Worm (Caenorhabditis elegans) whole organism, L4 larva: ENCODE measurements around the gene F32F2.4.

Experiments used
- D1046.2 ChIP-seq: fragments of 200-800 bp; sonication (Bioruptor generic); IDR thresholded peaks from 2 replicates; pipeline ENCODE4 v1.3.6; 2022; ENCODE audit warnings: missing genetic modification characterization, missing compliant biosample characterization
- F49E8.2 ChIP-seq: sonication (generic microtip); optimal IDR thresholded peaks from 2 replicates; lab custom pipeline; 2016; ENCODE audit warnings: missing compliant biosample characterization, mild to moderate bottlenecking, missing genetic modification characterization, borderline replicate concordance
- R02D3.7 ChIP-seq: fragments of 150-350 bp; sonication (generic microtip); optimal IDR thresholded peaks from 3 replicates; lab custom pipeline; 2014; ENCODE audit warnings: missing biosample characterization, missing genetic modification characterization
- T20F7.1 ChIP-seq: fragments of 200-800 bp; sonication (Bioruptor generic); optimal IDR thresholded peaks from 2 replicates; lab custom pipeline; 2018; ENCODE audit warnings: mild to moderate bottlenecking, missing genetic modification characterization, missing compliant biosample characterization
- Y48G9A.11 ChIP-seq: fragments of 200-800 bp; sonication (Bioruptor generic); IDR thresholded peaks from 2 replicates; pipeline ENCODE4 v1.3.6; 2022; ENCODE audit warnings: missing genetic modification reagents, missing genetic modification characterization, missing compliant biosample characterization
- Y5F2A.4 ChIP-seq: fragments of 200-800 bp; sonication (Bioruptor generic); optimal IDR thresholded peaks from 2 replicates; lab custom pipeline; 2018; ENCODE audit warnings: mild to moderate bottlenecking, missing genetic modification characterization, missing compliant biosample characterization
- Y75B8A.6 ChIP-seq: fragments of 200-800 bp; sonication (Bioruptor generic); IDR thresholded peaks from 2 replicates; pipeline ENCODE4 v1.3.6; 2022; ENCODE audit warnings: missing genetic modification reagents, missing genetic modification characterization, missing compliant biosample characterization
- ZK337.2 ChIP-seq: fragments of 200-800 bp; sonication (Bioruptor generic); IDR thresholded peaks from 2 replicates; pipeline ENCODE4 v1.3.6; 2022; ENCODE audit warnings: missing genetic modification reagents, missing genetic modification characterization, missing compliant biosample characterization
- ZK546.5 ChIP-seq, 2 experiments: sonication (generic microtip); optimal IDR thresholded peaks; 2 replicates each; lab custom pipeline; 2017; ENCODE audit warnings: missing biosample characterization in 2 of 2, missing genetic modification characterization in 2 of 2
- aha-1 ChIP-seq: fragments of 150-350 bp; peaks from one replicate; lab custom pipeline; 2014; ENCODE audit warnings: missing biosample characterization, missing genetic modification characterization
- aly-2 ChIP-seq: sonication (generic microtip); optimal IDR thresholded peaks from 2 replicates; lab custom pipeline; 2018; ENCODE audit warnings: missing biosample characterization, missing genetic modification characterization
- ceh-28 ChIP-seq: fragments of 150-350 bp; optimal IDR thresholded peaks from 2 replicates; lab custom pipeline; 2014; ENCODE audit warnings: missing biosample characterization, missing genetic modification reagents, missing genetic modification characterization
- ces-1 ChIP-seq: fragments of 150-350 bp; sonication (generic microtip); optimal IDR thresholded peaks from 4 replicates; lab custom pipeline; 2014; ENCODE audit warnings: missing biosample characterization, missing genetic modification reagents, missing genetic modification characterization
- ctbp-1 ChIP-seq: fragments of 200-800 bp; sonication (Bioruptor generic); IDR thresholded peaks from 2 replicates; pipeline ENCODE4 v1.3.6; 2022; ENCODE audit warnings: missing genetic modification reagents, missing genetic modification characterization, missing compliant biosample characterization
- daf-12 ChIP-seq: fragments of 150-350 bp; optimal IDR thresholded peaks from 2 replicates; lab custom pipeline; 2014; ENCODE audit warnings: missing biosample characterization, missing genetic modification reagents, missing genetic modification characterization
- daf-16 ChIP-seq, 3 experiments: sonication (generic microtip); optimal IDR thresholded peaks; 2 replicates each; lab custom pipeline; 2016 to 2017; ENCODE audit warnings: missing genetic modification characterization in 3 of 3, missing genetic modification reagents in 3 of 3, mild to moderate bottlenecking in 2 of 3, missing compliant biosample characterization in 2 of 3, missing biosample characterization in 1 of 3, moderate library complexity in 1 of 3
- dmd-6 ChIP-seq: fragments of 200-800 bp; sonication (Bioruptor generic); IDR thresholded peaks from 2 replicates; pipeline ENCODE4 v1.3.6; 2022; ENCODE audit warnings: missing genetic modification reagents, missing genetic modification characterization, missing compliant biosample characterization
- dmd-8 ChIP-seq: fragments of 200-800 bp; sonication (Bioruptor generic); IDR thresholded peaks from 2 replicates; pipeline ENCODE4 v1.3.6; 2022; ENCODE audit warnings: missing genetic modification characterization, missing compliant biosample characterization
- dve-1 ChIP-seq: sonication (generic microtip); optimal IDR thresholded peaks from 2 replicates; lab custom pipeline; 2017; ENCODE audit warnings: antibody characterized with exemption, mild to moderate bottlenecking, missing genetic modification characterization, missing compliant biosample characterization; ENCODE audit not compliant: insufficient read depth
- egl-27 ChIP-seq: sonication (generic microtip); optimal IDR thresholded peaks from 3 replicates; lab custom pipeline; 2017; ENCODE audit warnings: missing biosample characterization, missing genetic modification reagents, missing genetic modification characterization
- egl-43 ChIP-seq: fragments of 200-800 bp; sonication (Bioruptor generic); IDR thresholded peaks from 2 replicates; pipeline ENCODE4 v1.3.6; 2022; ENCODE audit warnings: missing genetic modification reagents, missing genetic modification characterization, missing compliant biosample characterization
- fkh-10 ChIP-seq: fragments of 150-350 bp; optimal IDR thresholded peaks from 2 replicates; lab custom pipeline; 2014; ENCODE audit warnings: missing biosample characterization, missing genetic modification reagents, missing genetic modification characterization
- hlh-11 ChIP-seq: fragments of 200-800 bp; sonication (Bioruptor generic); optimal IDR thresholded peaks from 2 replicates; lab custom pipeline; 2018; ENCODE audit warnings: mild to moderate bottlenecking, missing genetic modification characterization, missing compliant biosample characterization
- jun-1 ChIP-seq: fragments of 150-350 bp; optimal IDR thresholded peaks from 2 replicates; lab custom pipeline; 2014; ENCODE audit warnings: missing biosample characterization, missing genetic modification reagents, missing genetic modification characterization
- lin-1 ChIP-seq: fragments of 200-800 bp; sonication (Bioruptor generic); IDR thresholded peaks from 2 replicates; pipeline ENCODE4 v1.3.6; 2022; ENCODE audit warnings: missing genetic modification reagents, missing genetic modification characterization, missing compliant biosample characterization
- lin-13 ChIP-seq: fragments of 150-350 bp; optimal IDR thresholded peaks from 2 replicates; lab custom pipeline; 2014; ENCODE audit warnings: missing biosample characterization, missing genetic modification reagents, missing genetic modification characterization
- lsy-2 ChIP-seq, 2 experiments: fragments of 150-350 bp in 1 of 2; sonication (generic microtip) in 1 of 2; optimal IDR thresholded peaks; 2 replicates each; lab custom pipeline; 2014 to 2017; ENCODE audit warnings: missing biosample characterization in 2 of 2, missing genetic modification characterization in 2 of 2
- mep-1 ChIP-seq: fragments of 150-350 bp; sonication (generic microtip); optimal IDR thresholded peaks from 3 replicates; lab custom pipeline; 2014; ENCODE audit warnings: missing biosample characterization, missing genetic modification characterization
- mxl-2 ChIP-seq: fragments of 200-800 bp; sonication (Bioruptor generic); conservative IDR thresholded peaks from 2 replicates; pipeline ENCODE4 v1.3.6; 2022; ENCODE audit warnings: missing genetic modification reagents, missing genetic modification characterization, missing compliant biosample characterization
- nhr-102 ChIP-seq: sonication (generic microtip); optimal IDR thresholded peaks from 2 replicates; lab custom pipeline; 2016; ENCODE audit warnings: mild to moderate bottlenecking, missing genetic modification characterization, moderate library complexity, missing compliant biosample characterization
- nhr-237 ChIP-seq: sonication (generic microtip); optimal IDR thresholded peaks from 2 replicates; lab custom pipeline; 2017; ENCODE audit warnings: missing biosample characterization, missing genetic modification characterization
- nhr-28 ChIP-seq: fragments of 150-350 bp; optimal IDR thresholded peaks from 2 replicates; lab custom pipeline; 2014; ENCODE audit warnings: missing biosample characterization, missing genetic modification characterization
- nhr-41 ChIP-seq: fragments of 200-800 bp; sonication (Bioruptor generic); IDR thresholded peaks from 2 replicates; pipeline ENCODE4 v1.3.6; 2022; ENCODE audit warnings: missing genetic modification reagents, missing genetic modification characterization, missing compliant biosample characterization
- nhr-6 ChIP-seq: fragments of 150-350 bp; optimal IDR thresholded peaks from 2 replicates; lab custom pipeline; 2014; ENCODE audit warnings: missing biosample characterization, missing genetic modification characterization
- nhr-77 ChIP-seq: fragments of 150-350 bp; optimal IDR thresholded peaks from 2 replicates; lab custom pipeline; 2014; ENCODE audit warnings: missing biosample characterization, missing genetic modification characterization
- pha-4 ChIP-seq, 2 experiments: fragments of 150-350 bp in 1 of 2; fragments of 200-800 bp in 1 of 2; sonication (Bioruptor generic) in 1 of 2; IDR thresholded peaks in 1 of 2; optimal IDR thresholded peaks in 1 of 2; 2 replicates each; pipeline versions ENCODE4 v1.3.6 to Lab custom; 2014 to 2022; ENCODE audit warnings: missing genetic modification characterization in 2 of 2, missing genetic modification reagents in 2 of 2, missing biosample characterization in 1 of 2, missing compliant biosample characterization in 1 of 2
- php-3 ChIP-seq: fragments of 200-800 bp; sonication (Bioruptor generic); IDR thresholded peaks from 2 replicates; pipeline ENCODE4 v1.3.6; 2022; ENCODE audit warnings: missing genetic modification reagents, missing genetic modification characterization, missing compliant biosample characterization
- pqm-1 ChIP-seq: sonication (generic microtip); optimal IDR thresholded peaks from 2 replicates; lab custom pipeline; 2017; ENCODE audit warnings: missing biosample characterization, missing genetic modification characterization
- sdz-12 ChIP-seq: fragments of 200-800 bp; sonication (Bioruptor generic); optimal IDR thresholded peaks from 2 replicates; lab custom pipeline; 2018; ENCODE audit warnings: mild to moderate bottlenecking, missing genetic modification characterization, missing compliant biosample characterization
- set-16 ChIP-seq: fragments of 200-800 bp; sonication (Bioruptor generic); IDR thresholded peaks from 2 replicates; pipeline ENCODE4 v1.3.6; 2022; ENCODE audit warnings: missing genetic modification reagents, missing genetic modification characterization, missing compliant biosample characterization
- snpc-1.2 ChIP-seq: fragments of 200-800 bp; sonication (Bioruptor generic); IDR thresholded peaks from 2 replicates; pipeline ENCODE4 v1.3.6; 2022; ENCODE audit warnings: missing genetic modification reagents, missing genetic modification characterization, missing compliant biosample characterization
- spr-3 ChIP-seq: fragments of 200-800 bp; sonication (Bioruptor generic); optimal IDR thresholded peaks from 2 replicates; lab custom pipeline; 2018; ENCODE audit warnings: mild to moderate bottlenecking, missing genetic modification characterization, missing compliant biosample characterization
- tra-1 ChIP-seq: fragments of 200-800 bp; sonication (Bioruptor generic); IDR thresholded peaks from 2 replicates; pipeline ENCODE4 v1.3.6; 2022; ENCODE audit warnings: missing genetic modification reagents, missing genetic modification characterization, missing compliant biosample characterization
- unc-130 ChIP-seq: sonication (generic microtip); optimal IDR thresholded peaks from 2 replicates; lab custom pipeline; 2016; ENCODE audit warnings: missing genetic modification reagents, missing genetic modification characterization, missing compliant biosample characterization
- zfp-3 ChIP-seq: fragments of 200-800 bp; sonication (Bioruptor generic); conservative IDR thresholded peaks from 2 replicates; pipeline ENCODE4 v1.3.6; 2022; ENCODE audit warnings: missing genetic modification reagents, missing genetic modification characterization, missing compliant biosample characterization
- zip-11 ChIP-seq: fragments of 200-800 bp; sonication (Bioruptor generic); IDR thresholded peaks from 2 replicates; pipeline ENCODE4 v1.3.6; 2022; ENCODE audit warnings: missing genetic modification characterization, missing compliant biosample characterization
- zip-2 ChIP-seq: fragments of 150-350 bp; optimal IDR thresholded peaks from 2 replicates; lab custom pipeline; 2014; ENCODE audit warnings: missing biosample characterization, missing genetic modification characterization

The F32F2.4 gene

ce11 chrV:13268032-13268431, 8.0 kb upstream of the F32F2.4 start:
- TF ChIP-seq nhr-41 (GFP tag; lab: Robert Waterston, UW): no peak
- peak; percentile 95 for TF ChIP-seq nhr-28
- peak; percentile 39 for TF ChIP-seq nhr-6 (tag; lab: Kevin White, UChicago)
- no peak for TF ChIP-seq zfp-3
- peak; percentile 96 for TF ChIP-seq pqm-1 (tag; lab: Kevin White, UChicago)
- no peak for TF ChIP-seq spr-3 (GFP tag; lab: Kevin White, UChicago)
- TF ChIP-seq dmd-6 (GFP tag; lab: Robert Waterston, UW): peak; percentile 74
- no peak for TF ChIP-seq fkh-10
- peak; percentile 59; the same call in 1 of the 2 replicates for TF ChIP-seq php-3 (GFP tag; lab: Robert Waterston, UW)
- peak; percentile 38 for TF ChIP-seq nhr-102 (tag; lab: Kevin White, UChicago)
- TF ChIP-seq dmd-8 (GFP tag; lab: Robert Waterston, UW): no peak
- no peak for TF ChIP-seq sdz-12
- TF ChIP-seq unc-130 (GFP tag; lab: Kevin White, UChicago): no peak
- TF ChIP-seq hlh-11: peak; percentile 45
- peak; percentile 0 for TF ChIP-seq mep-1 (tag; lab: Kevin White, UChicago)
- TF ChIP-seq dve-1: peak; percentile 54
- TF ChIP-seq pha-4 (GFP tag; IDR thresholded peaks at IDR 0.05; lab: Robert Waterston, UW): 0 out of 2 replicates have a peak, but pooled peaks have one; percentile 36
- no peak for TF ChIP-seq pha-4 (tag; optimal IDR thresholded peaks at IDR 0.05; lab: Kevin White, UChicago)
- no peak for TF ChIP-seq daf-16 (GFP tag; optimal IDR thresholded peaks at IDR 0.05; lab: Kevin White, UChicago)
- peak; percentile 48 for TF ChIP-seq daf-16 (tag; optimal IDR thresholded peaks at IDR 0.05; lab: Kevin White, UChicago)
- peak; percentile 46 for TF ChIP-seq jun-1
- TF ChIP-seq lin-1 (GFP tag; lab: Robert Waterston, UW): peak; percentile 12; the same call in 1 of the 2 replicates
- TF ChIP-seq lsy-2 (tag; optimal IDR thresholded peaks at IDR 0.05; lab: Kevin White, UChicago): peak in 1 of 2 experiments; percentile 42
- TF ChIP-seq nhr-77 (tag; lab: Kevin White, UChicago): peak; percentile 27
- TF ChIP-seq tra-1 (GFP tag; lab: Robert Waterston, UW): 0 out of 2 replicates have a peak, but pooled peaks have one; percentile 28
- TF ChIP-seq mxl-2 (GFP tag; lab: Robert Waterston, UW): no peak

ce11 chrV:13269228-13269630, 6.8 kb upstream of the F32F2.4 start:
- no peak for TF ChIP-seq ZK337.2 (GFP tag; lab: Robert Waterston, UW)
- no peak for TF ChIP-seq snpc-1.2 (GFP tag; lab: Robert Waterston, UW)
- no peak for TF ChIP-seq egl-27
- no peak for TF ChIP-seq ceh-28
- no peak for TF ChIP-seq ctbp-1 (GFP tag; lab: Robert Waterston, UW)
- peak; percentile 86 for TF ChIP-seq nhr-102 (tag; lab: Kevin White, UChicago)
- peak; percentile 66; the same call in 1 of the 2 replicates for TF ChIP-seq lin-1 (GFP tag; lab: Robert Waterston, UW)
- no peak for TF ChIP-seq zip-11 (GFP tag; lab: Robert Waterston, UW)
- TF ChIP-seq lin-13 (GFP tag; lab: Kevin White, UChicago): no peak
- peak; percentile 56 for TF ChIP-seq nhr-6 (tag; lab: Kevin White, UChicago)
- no peak for TF ChIP-seq spr-3 (GFP tag; lab: Kevin White, UChicago)
- TF ChIP-seq mep-1 (tag; lab: Kevin White, UChicago): no peak
- TF ChIP-seq jun-1: peak; percentile 41
- TF ChIP-seq Y5F2A.4 (GFP tag; lab: Kevin White, UChicago): no peak
- TF ChIP-seq R02D3.7 (tag; lab: Kevin White, UChicago): no peak
- no peak for TF ChIP-seq mxl-2 (GFP tag; lab: Robert Waterston, UW)
- no peak for TF ChIP-seq set-16
- TF ChIP-seq egl-43 (GFP tag; lab: Robert Waterston, UW): no peak
- TF ChIP-seq D1046.2 (GFP tag; lab: Robert Waterston, UW): no peak
- TF ChIP-seq Y48G9A.11: no peak
- no peak for TF ChIP-seq ces-1
- TF ChIP-seq Y75B8A.6: peak; percentile 64; the same call in 1 of the 2 replicates
- TF ChIP-seq dve-1: peak; percentile 87
- TF ChIP-seq aly-2 (tag; lab: Kevin White, UChicago): no peak
- TF ChIP-seq aha-1 (tag; lab: Kevin White, UChicago): peak; percentile 92
- no peak for TF ChIP-seq daf-12 (tag; lab: Kevin White, UChicago)
- TF ChIP-seq ZK546.5 (tag; optimal IDR thresholded peaks at IDR 0.05; lab: Kevin White, UChicago): no peak
- no peak for TF ChIP-seq fkh-10
- TF ChIP-seq pha-4 (GFP tag; IDR thresholded peaks at IDR 0.05; lab: Robert Waterston, UW): no peak; the same call in 1 of the 2 replicates
- TF ChIP-seq pha-4 (tag; optimal IDR thresholded peaks at IDR 0.05; lab: Kevin White, UChicago): no peak
- no peak for TF ChIP-seq zip-2 (tag; lab: Kevin White, UChicago)
- TF ChIP-seq nhr-237 (tag; lab: Kevin White, UChicago): no peak
- no peak for TF ChIP-seq F49E8.2 (tag; lab: Kevin White, UChicago)
- no peak for TF ChIP-seq nhr-41 (GFP tag; lab: Robert Waterston, UW)
- peak; percentile 39 for TF ChIP-seq T20F7.1
